Worm (Caenorhabditis elegans) whole organism, midembryonic: Measurements from ENCODE around the gene frpr-6.

ENCODE experiments used
- T22C8.4 ChIP-seq: fragments of 200-800 bp; sonication (Bioruptor generic); IDR thresholded peaks from 2 replicates; pipeline ENCODE4 v1.3.6; 2022; ENCODE audit warnings: missing genetic modification characterization, missing compliant biosample characterization
- cog-1 ChIP-seq: sonication (generic microtip); optimal IDR thresholded peaks from 2 replicates; lab custom pipeline; 2016; ENCODE audit warnings: missing genetic modification characterization, missing compliant biosample characterization
- ref-1 ChIP-seq: fragments of 200-800 bp; sonication (Bioruptor generic); conservative IDR thresholded peaks from 2 replicates; pipeline ENCODE4 v1.3.6; 2022; ENCODE audit warnings: missing genetic modification reagents, missing genetic modification characterization, missing compliant biosample characterization

DNA sequence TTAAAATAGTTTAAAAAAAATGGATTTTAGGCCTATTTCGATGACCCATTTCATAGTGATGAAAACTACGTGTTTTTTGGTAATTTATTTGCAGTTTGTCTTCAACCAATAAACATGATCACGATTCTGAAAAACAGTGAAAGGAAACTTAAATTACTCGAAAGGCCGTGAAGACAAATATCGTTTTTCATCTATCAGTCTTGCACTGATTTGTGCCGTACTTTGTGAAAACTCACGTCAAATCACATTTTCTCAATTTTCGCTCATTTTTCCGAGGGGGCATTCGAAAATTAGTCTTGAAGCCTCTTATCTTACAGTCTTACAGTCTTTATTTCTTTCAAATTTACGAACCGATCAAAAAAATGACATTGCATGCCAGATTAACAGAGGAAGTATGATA, 42.3 kb downstream of the frpr-6 start, which contains the start of gene C25E10.11:
- TF ChIP-seq cog-1 = no peak
- no peak for TF ChIP-seq ref-1 (GFP tag; lab: Robert Waterston, UW)
- TF ChIP-seq T22C8.4 (GFP tag; lab: Robert Waterston, UW) = no peak
